Fruit fly (Drosophila melanogaster) whole organism, wandering third instar larva: ENCODE measurements around the gene RFeSP.

Experiments
- CG32264 ChIP-seq: fragments of 200-800 bp; sonication (Bioruptor generic); optimal IDR thresholded peaks from 2 replicates; lab custom pipeline; 2016; ENCODE audit warnings: missing biosample characterization, missing genetic modification characterization
- Dfd ChIP-seq: fragments of >200 bp; optimal IDR thresholded peaks from 2 replicates; lab custom pipeline; 2017; ENCODE audit warnings: missing biosample characterization, missing genetic modification characterization
- Dif ChIP-seq: fragments of 200-275, 200-300 bp; sonication (Bioruptor generic); optimal IDR thresholded peaks from 2 replicates; lab custom pipeline; 2018; ENCODE audit warnings: missing biosample characterization, missing genetic modification characterization; ENCODE audit not compliant: partially characterized antibody
- Mio ChIP-seq: sonication (Bioruptor generic); optimal IDR thresholded peaks from 2 replicates; lab custom pipeline; 2016; ENCODE audit warnings: missing biosample characterization, missing genetic modification characterization
- N ChIP-seq: fragments of >200 bp; optimal IDR thresholded peaks from 2 replicates; lab custom pipeline; 2018; ENCODE audit warnings: missing biosample characterization, missing external identifiers, missing genetic modification characterization
- OdsH ChIP-seq: fragments of 200-800 bp; sonication (Bioruptor generic); optimal IDR thresholded peaks from 2 replicates; lab custom pipeline; 2016; ENCODE audit warnings: missing biosample characterization, mild to moderate bottlenecking, missing genetic modification characterization
- dl ChIP-seq, 2 experiments: fragments of 175-275, 200-275 bp in 1 of 2; fragments of 200-275 bp in 1 of 2; sonication (Bioruptor generic); optimal IDR thresholded peaks; lab custom pipeline; 2018; ENCODE audit warnings: mild to moderate bottlenecking in 2 of 2, missing biosample characterization in 2 of 2, missing genetic modification characterization in 2 of 2, moderate library complexity in 2 of 2; ENCODE audit not compliant: partially characterized antibody in 2 of 2, insufficient read depth in 1 of 2
- ey ChIP-seq: fragments of 200-800 bp; sonication (Bioruptor generic); optimal IDR thresholded peaks from 2 replicates; lab custom pipeline; 2016; ENCODE audit warnings: missing biosample characterization, missing genetic modification characterization
- fru ChIP-seq: fragments of 200-800 bp; sonication (Bioruptor generic); optimal IDR thresholded peaks from 3 replicates; lab custom pipeline; 2016; ENCODE audit warnings: missing biosample characterization, mild to moderate bottlenecking, missing genetic modification characterization

DNA sequence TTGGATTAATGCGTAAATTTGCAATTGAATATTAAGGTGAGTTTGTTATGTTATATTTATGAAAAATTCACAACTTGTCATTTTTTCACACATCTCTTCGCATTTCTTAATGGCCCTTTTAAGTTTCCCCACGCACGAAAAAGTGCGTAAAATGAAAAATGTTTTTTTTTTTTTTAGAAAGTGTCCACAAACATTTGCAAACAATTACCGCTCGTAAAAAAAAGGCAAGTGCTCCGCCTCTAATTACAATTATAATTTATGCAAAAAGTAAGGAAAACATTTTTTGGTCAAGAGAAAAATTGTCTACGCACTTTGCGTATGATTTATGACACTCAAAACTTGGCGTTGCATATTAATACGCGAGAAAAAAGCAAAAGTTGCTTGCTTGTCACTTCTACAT is 39.8 kb upstream of the RFeSP start:
- no peak for TF ChIP-seq dl (GFP tag; optimal IDR thresholded peaks at IDR 0.05; lab: Kevin White, UChicago; ENCODE audit: insufficient read depth in 1 of 2, partially characterized antibody in 2 of 2)
- no peak for TF ChIP-seq N (GFP tag; lab: Kevin White, UChicago)
- no peak for TF ChIP-seq ey
- no peak for TF ChIP-seq Mio (GFP tag; lab: Kevin White, UChicago)
- no peak for TF ChIP-seq Dfd
- no peak for TF ChIP-seq Dif (GFP tag; lab: Kevin White, UChicago)
- no peak for TF ChIP-seq CG32264
- TF ChIP-seq OdsH (GFP tag; lab: Kevin White, UChicago): no peak
- TF ChIP-seq fru (GFP tag; lab: Kevin White, UChicago): no peak
